Worm (Caenorhabditis elegans): ENCODE results near the gene C18A11.4.
A peak's percentile ranks its signal among the peaks of the same experiment; 100 is the strongest.

Gene C18A11.4

ce11 chrX:8022728-8023127 is 22.6 kb upstream of the C18A11.4 start:
- TF ChIP-seq madf-3 (GFP tag; IDR thresholded peaks at IDR 0.05) (no peak), dox-1 (GFP tag; IDR thresholded peaks at IDR 0.05) (0 out of 2 replicates have a peak, but pooled peaks have one; percentile 35), mxl-1 (tag; optimal IDR thresholded peaks at IDR 0.05) (no peak), ztf-25 (GFP tag; IDR thresholded peaks at IDR 0.05) (no peak), aptf-2 (GFP tag; conservative IDR thresholded peaks at IDR 0.05) (no peak), bed-1 (GFP tag; IDR thresholded peaks at IDR 0.05) (no peak), ztf-28 (GFP tag; IDR thresholded peaks at IDR 0.05) (no peak), sdz-38 (tag; optimal IDR thresholded peaks at IDR 0.05) (no peak), Y53F4B.3 (GFP tag; IDR thresholded peaks at IDR 0.05) (no peak), attf-5 (GFP tag; optimal IDR thresholded peaks at IDR 0.05) (no peak), ceh-79 (tag; optimal IDR thresholded peaks at IDR 0.05) (no peak), rec-8 (tag; optimal IDR thresholded peaks at IDR 0.05) (no peak), F57A8.1 (GFP tag; optimal IDR thresholded peaks at IDR 0.05) (no peak), pha-4 (tag; optimal IDR thresholded peaks at IDR 0.05) (peak; percentile 90), hlh-12 (tag; optimal IDR thresholded peaks at IDR 0.05) (no peak), cebp-2 (GFP tag; IDR thresholded peaks at IDR 0.05) (no peak), atf-7 (tag; optimal IDR thresholded peaks at IDR 0.05) (peak; percentile 38), attf-6 (GFP tag; IDR thresholded peaks at IDR 0.05) (no peak), K12H6.12 (tag; optimal IDR thresholded peaks at IDR 0.05) (no peak), sea-2 (GFP tag; IDR thresholded peaks at IDR 0.05) (no peak), fkh-3 (tag; optimal IDR thresholded peaks at IDR 0.05) (no peak), aptf-3 (GFP tag; IDR thresholded peaks at IDR 0.05) (no peak), bed-2 (GFP tag; IDR thresholded peaks at IDR 0.05) (no peak), ceh-91 (GFP tag; IDR thresholded peaks at IDR 0.05) (no peak), ceh-100 (GFP tag; IDR thresholded peaks at IDR 0.05) (no peak), cebp-1 (GFP tag; IDR thresholded peaks at IDR 0.05) (no peak), cebp-1 (tag; optimal IDR thresholded peaks at IDR 0.05) (peak; percentile 59), hmg-1.2 (GFP tag; IDR thresholded peaks at IDR 0.05) (no peak), nhr-179 (tag; optimal IDR thresholded peaks at IDR 0.05) (no peak), nfya-1 (tag; optimal IDR thresholded peaks at IDR 0.05; ENCODE audit: borderline replicate concordance, insufficient read depth) (no peak), F52B5.7 (tag; optimal IDR thresholded peaks at IDR 0.05) (no peak), ceh-27 (GFP tag; optimal IDR thresholded peaks at IDR 0.05) (no peak), ekl-4 (GFP tag; IDR thresholded peaks at IDR 0.05) (no peak), K11D2.4 (GFP tag; IDR thresholded peaks at IDR 0.05) (no peak), madf-8 (GFP tag; conservative IDR thresholded peaks at IDR 0.05) (no peak), F22D6.2 (tag; optimal IDR thresholded peaks at IDR 0.05) (no peak), ama-1 (optimal IDR thresholded peaks at IDR 0.05) (no peak), ama-1 (GFP tag; optimal IDR thresholded peaks at IDR 0.05) (no peak), tbp1 (GFP tag; optimal IDR thresholded peaks at IDR 0.05) (peak; percentile 10), hrde-1 (tag; optimal IDR thresholded peaks at IDR 0.05; ENCODE audit: borderline replicate concordance) (no peak), C17E4.6 (GFP tag; IDR thresholded peaks at IDR 0.05) (no peak), lin-54 (GFP tag; optimal IDR thresholded peaks at IDR 0.05) (peak; percentile 19), snpc-1.1 (tag; optimal IDR thresholded peaks at IDR 0.05; ENCODE audit: insufficient read depth) (no peak), madf-10 (tag; optimal IDR thresholded peaks at IDR 0.05) (no peak), let-526 (GFP tag; IDR thresholded peaks at IDR 0.05) (no peak), snpc-1.3 (tag; optimal IDR thresholded peaks at IDR 0.05; ENCODE audit: insufficient read depth) (no peak), B0336.3 (GFP tag; IDR thresholded peaks at IDR 0.05) (no peak), ets-4 (GFP tag; optimal IDR thresholded peaks at IDR 0.05) (peak; percentile 42), ztf-22 (GFP tag; optimal IDR thresholded peaks at IDR 0.05) (peak; percentile 55), egl-44 (GFP tag; IDR thresholded peaks at IDR 0.05) (peak; percentile 38; the same call in 1 of the 2 replicates)
